Worm (Caenorhabditis elegans): Measurements from ENCODE around the gene ptr-25.
A peak's percentile ranks its signal among the peaks of the same experiment; 100 is the strongest.
"Not testable (repeated sequence)": the region's sequence is repeated elsewhere in the genome, so short reads cannot be mapped to it uniquely, and the experiment has no call there.

ptr-25 gene

ce11 chrIII:10488052-10488451, at the start of gene ptr-25:
Gene ptr-25 (plus strand): TSS chrIII:10488124.
- TF ChIP-seq aly-1 (tag; optimal IDR thresholded peaks at IDR 0.05) (no peak), tra-4 (tag; optimal IDR thresholded peaks at IDR 0.05) (no peak), flt-1 (GFP tag; IDR thresholded peaks at IDR 0.05) (no peak), scrt-1 (GFP tag; IDR thresholded peaks at IDR 0.05) (no peak), sea-1 (GFP tag; conservative IDR thresholded peaks at IDR 0.05) (no peak), tbx-11 (GFP tag; IDR thresholded peaks at IDR 0.05) (no peak), hmg-4 (GFP tag; optimal IDR thresholded peaks at IDR 0.05) (no peak), hmbx-1 (tag; optimal IDR thresholded peaks at IDR 0.05) (no peak)

- TF ChIP-seq scrt-1 (GFP tag; IDR thresholded peaks at IDR 0.05); hnd-1 (tag; optimal IDR thresholded peaks at IDR 0.05); tbx-37 (GFP tag; conservative IDR thresholded peaks at IDR 0.05): not testable (repeated sequence)
Measured at ce11 chrIII:10438780-10439179, 49.1 kb upstream of the ptr-25 start, which contains the start of gene H04D03.6. Gene H04D03.6 (minus strand): TSS chrIII:10438880.

- TF ChIP-seq aly-1 (tag; optimal IDR thresholded peaks at IDR 0.05) (no peak), sea-1 (GFP tag; conservative IDR thresholded peaks at IDR 0.05) (no peak), hnd-1 (tag; optimal IDR thresholded peaks at IDR 0.05) (no peak), F13C5.2 (tag; optimal IDR thresholded peaks at IDR 0.05) (no peak), pes-1 (GFP tag; IDR thresholded peaks at IDR 0.05) (no peak), ets-7 (tag; optimal IDR thresholded peaks at IDR 0.05) (no peak), tbx-37 (GFP tag; conservative IDR thresholded peaks at IDR 0.05) (no peak), hmg-4 (GFP tag; optimal IDR thresholded peaks at IDR 0.05) (no peak)
Measured at ce11 chrIII:10442355-10443140, 45.4 kb upstream of the ptr-25 start, which contains the start of the genes H04D03.2 and ecps-2. Gene H04D03.2 (minus strand): TSS chrIII:10442405. Gene ecps-2 (plus strand): TSS chrIII:10443090.

ce11 chrIII:10446730-10447129, 41.2 kb upstream of the ptr-25 start, which contains the start of gene H04D03.7:
Gene H04D03.7 (minus strand): TSS chrIII:10446830.
- no peak for TF ChIP-seq B0310.2 (tag; optimal IDR thresholded peaks at IDR 0.05)
- no peak for TF ChIP-seq flt-1 (GFP tag; IDR thresholded peaks at IDR 0.05)
- no peak for TF ChIP-seq hmg-4 (GFP tag; optimal IDR thresholded peaks at IDR 0.05)
- TF ChIP-seq tbx-11 (GFP tag; IDR thresholded peaks at IDR 0.05): no peak
- TF ChIP-seq ceh-13 (GFP tag; optimal IDR thresholded peaks at IDR 0.05): no peak
- no peak for TF ChIP-seq hmbx-1 (tag; optimal IDR thresholded peaks at IDR 0.05)
- TF ChIP-seq ceh-36 (tag; optimal IDR thresholded peaks at IDR 0.05): no peak

- TF ChIP-seq aly-1 (tag; optimal IDR thresholded peaks at IDR 0.05): no peak
- no peak for TF ChIP-seq tbx-11 (GFP tag; IDR thresholded peaks at IDR 0.05)
Measured at ce11 chrIII:10451012-10451411, 36.9 kb upstream of the ptr-25 start, which contains the start of gene H04D03.4. Gene H04D03.4 (minus strand): TSS chrIII:10451112.

- 0 out of 2 replicates have a peak, but pooled peaks have one; percentile 11 for TF ChIP-seq sea-1 (GFP tag; conservative IDR thresholded peaks at IDR 0.05)
- TF ChIP-seq F13C5.2 (tag; optimal IDR thresholded peaks at IDR 0.05): no peak
- no peak for TF ChIP-seq ama-1 (optimal IDR thresholded peaks at IDR 0.05)
- TF ChIP-seq ceh-13 (GFP tag; optimal IDR thresholded peaks at IDR 0.05): no peak
- TF ChIP-seq tra-4 (tag; optimal IDR thresholded peaks at IDR 0.05): no peak
- no peak for TF ChIP-seq hmg-4 (GFP tag; optimal IDR thresholded peaks at IDR 0.05)
- no peak for TF ChIP-seq B0310.2 (tag; optimal IDR thresholded peaks at IDR 0.05)
- TF ChIP-seq tbx-37 (GFP tag; conservative IDR thresholded peaks at IDR 0.05): peak; percentile 60; the same call in 1 of the 2 replicates
- TF ChIP-seq ets-7 (tag; optimal IDR thresholded peaks at IDR 0.05): no peak
- peak; percentile 28; the same call in 1 of the 2 replicates for TF ChIP-seq flt-1 (GFP tag; IDR thresholded peaks at IDR 0.05)
- no peak for TF ChIP-seq hnd-1 (tag; optimal IDR thresholded peaks at IDR 0.05)
- no peak for TF ChIP-seq hmbx-1 (tag; optimal IDR thresholded peaks at IDR 0.05)
- no peak for TF ChIP-seq aly-1 (tag; optimal IDR thresholded peaks at IDR 0.05)
- TF ChIP-seq pes-1 (GFP tag; IDR thresholded peaks at IDR 0.05): peak; percentile 75
- peak; percentile 23; the same call in 1 of the 2 replicates for TF ChIP-seq tbx-11 (GFP tag; IDR thresholded peaks at IDR 0.05)
- TF ChIP-seq ceh-36 (tag; optimal IDR thresholded peaks at IDR 0.05): no peak
- TF ChIP-seq scrt-1 (GFP tag; IDR thresholded peaks at IDR 0.05): peak; percentile 35; the same call in 1 of the 2 replicates
Measured at ce11 chrIII:10460427-10461163, 27.3 kb upstream of the ptr-25 start, which contains the start of gene ecps-1. Gene ecps-1 (minus strand): TSS chrIII:10460551.

ce11 chrIII:10461164-10461546, 26.8 kb upstream of the ptr-25 start, which contains the start of gene atx-2:
Gene atx-2 (plus strand): TSS chrIII:10461389.
- TF ChIP-seq tbx-37 (GFP tag; conservative IDR thresholded peaks at IDR 0.05) (peak; percentile 98), flt-1 (GFP tag; IDR thresholded peaks at IDR 0.05) (peak; percentile 95), aly-1 (tag; optimal IDR thresholded peaks at IDR 0.05) (peak; percentile 95), hmbx-1 (tag; optimal IDR thresholded peaks at IDR 0.05) (peak; percentile 88), tra-4 (tag; optimal IDR thresholded peaks at IDR 0.05) (peak; percentile 95), hmg-4 (GFP tag; optimal IDR thresholded peaks at IDR 0.05) (peak; percentile 99), sea-1 (GFP tag; conservative IDR thresholded peaks at IDR 0.05) (peak; percentile 99), tbx-11 (GFP tag; IDR thresholded peaks at IDR 0.05) (peak; percentile 97), pes-1 (GFP tag; IDR thresholded peaks at IDR 0.05) (peak; percentile 98), ama-1 (optimal IDR thresholded peaks at IDR 0.05) (no peak), hnd-1 (tag; optimal IDR thresholded peaks at IDR 0.05) (peak; percentile 92), F13C5.2 (tag; optimal IDR thresholded peaks at IDR 0.05) (peak; percentile 99), B0310.2 (tag; optimal IDR thresholded peaks at IDR 0.05) (peak; percentile 96), ets-7 (tag; optimal IDR thresholded peaks at IDR 0.05) (peak; percentile 91), ceh-36 (tag; optimal IDR thresholded peaks at IDR 0.05) (peak; percentile 97), ceh-13 (GFP tag; optimal IDR thresholded peaks at IDR 0.05) (peak; percentile 97), scrt-1 (GFP tag; IDR thresholded peaks at IDR 0.05) (peak; percentile 95)

All from whole organism, early embryonic.